Fruit fly (Drosophila melanogaster) whole organism, embryonic: ENCODE measurements around the gene Zip89B.

Experiments
- ATbp ChIP-seq: fragments of 200-800 bp; sonication (Bioruptor generic); optimal IDR thresholded peaks from 2 replicates; lab custom pipeline; 2017; ENCODE audit warnings: missing biosample characterization, mild to moderate bottlenecking, missing genetic modification characterization, missing genetic modification reagents
- Adf1 ChIP-seq: fragments of 200-800 bp; sonication (Bioruptor generic); IDR thresholded peaks from 2 replicates; pipeline ENCODE4 v1.3.6; 2022; ENCODE audit warnings: missing biosample characterization, missing genetic modification characterization
- Atf3 ChIP-seq: fragments of 200-800 bp; sonication (Bioruptor generic); optimal IDR thresholded peaks from 3 replicates; lab custom pipeline; 2016; ENCODE audit warnings: missing biosample characterization, missing genetic modification characterization
- Bgb ChIP-seq: fragments of 200-800 bp; sonication (Bioruptor generic); IDR thresholded peaks from 2 replicates; pipeline ENCODE4 v1.3.6; 2022; ENCODE audit warnings: missing biosample characterization, missing genetic modification characterization; ENCODE audit not compliant: partially characterized antibody
- CG10274 ChIP-seq: fragments of 200-800 bp; sonication (Bioruptor generic); optimal IDR thresholded peaks from 3 replicates; lab custom pipeline; 2017; ENCODE audit warnings: missing biosample characterization, mild to moderate bottlenecking, missing genetic modification characterization
- CG11093 ChIP-seq: fragments of 200-800 bp; sonication (Bioruptor generic); IDR thresholded peaks from 3 replicates; pipeline ENCODE4 v1.3.6; 2022; ENCODE audit warnings: missing biosample characterization, missing genetic modification characterization
- CG14014 ChIP-seq: fragments of 200-800 bp; sonication (Bioruptor generic); IDR thresholded peaks from 2 replicates; pipeline ENCODE4 v1.3.6; 2022; ENCODE audit warnings: missing biosample characterization, missing genetic modification characterization
- CG15269 ChIP-seq: fragments of 200-800 bp; sonication (Bioruptor generic); optimal IDR thresholded peaks from 2 replicates; lab custom pipeline; 2018; ENCODE audit warnings: missing biosample characterization, mild to moderate bottlenecking, missing genetic modification characterization, moderate library complexity
- CG17385 ChIP-seq: fragments of 200-800 bp; sonication (Bioruptor generic); optimal IDR thresholded peaks from 3 replicates; lab custom pipeline; 2018; ENCODE audit warnings: missing biosample characterization, mild to moderate bottlenecking, missing genetic modification characterization
- CG17829 ChIP-seq: fragments of 200-800 bp; optimal IDR thresholded peaks from 2 replicates; lab custom pipeline; 2019; ENCODE audit warnings: missing biosample characterization, mild to moderate bottlenecking, missing genetic modification characterization, moderate library complexity
- CG30431 ChIP-seq: fragments of 200-800 bp; sonication (Bioruptor generic); optimal IDR thresholded peaks from 2 replicates; lab custom pipeline; 2017; ENCODE audit warnings: missing biosample characterization, missing genetic modification characterization
- CG31224 ChIP-seq: fragments of 200-800 bp; sonication (Bioruptor generic); IDR thresholded peaks from 2 replicates; pipeline ENCODE4 v1.3.6; 2022; ENCODE audit warnings: missing biosample characterization, missing genetic modification characterization
- CG34224 ChIP-seq: fragments of 200-800 bp; sonication (Bioruptor generic); IDR thresholded peaks from 3 replicates; pipeline ENCODE4 v1.3.6; 2022; ENCODE audit warnings: missing biosample characterization, missing genetic modification characterization; ENCODE audit not compliant: partially characterized antibody
- CG4282 ChIP-seq: fragments of 200-800 bp; sonication (Bioruptor generic); optimal IDR thresholded peaks from 2 replicates; lab custom pipeline; 2016; ENCODE audit warnings: missing biosample characterization, missing genetic modification characterization
- CG7839 ChIP-seq: fragments of 200-800 bp; sonication (Bioruptor generic); optimal IDR thresholded peaks from 3 replicates; lab custom pipeline; 2018; ENCODE audit warnings: missing biosample characterization, mild to moderate bottlenecking, missing genetic modification characterization, moderate library complexity
- CHES-1-like ChIP-seq: fragments of 200-800 bp; sonication (Bioruptor generic); optimal IDR thresholded peaks from 2 replicates; lab custom pipeline; 2016; ENCODE audit warnings: missing biosample characterization, missing genetic modification characterization
- Deaf1 ChIP-seq: fragments of 200-800 bp; optimal IDR thresholded peaks from 3 replicates; lab custom pipeline; 2019; ENCODE audit warnings: missing biosample characterization, mild to moderate bottlenecking, missing genetic modification characterization, moderate library complexity
- Doc3 ChIP-seq: fragments of 200-800 bp; sonication (Bioruptor generic); IDR thresholded peaks from 3 replicates; pipeline ENCODE4 v1.3.6; 2022; ENCODE audit warnings: missing biosample characterization, missing genetic modification characterization; ENCODE audit not compliant: partially characterized antibody
- ERR ChIP-seq: fragments of 200-800 bp; sonication (Bioruptor generic); optimal IDR thresholded peaks from 2 replicates; lab custom pipeline; 2016; ENCODE audit warnings: missing biosample characterization, missing genetic modification characterization
- HLHmδ ChIP-seq: fragments of 200-800 bp; sonication (Bioruptor generic); optimal IDR thresholded peaks from 2 replicates; lab custom pipeline; 2018; ENCODE audit warnings: missing biosample characterization, mild to moderate bottlenecking, missing genetic modification characterization, moderate library complexity
- Lhr ChIP-seq: fragments of 200-800 bp; sonication (Bioruptor generic); optimal IDR thresholded peaks from 3 replicates; lab custom pipeline; 2017; ENCODE audit warnings: mild to moderate bottlenecking, missing biosample characterization, missing genetic modification reagents, missing genetic modification characterization
- NK7.1 ChIP-seq: fragments of 200-800 bp; sonication (Bioruptor generic); optimal IDR thresholded peaks from 3 replicates; lab custom pipeline; 2016; ENCODE audit warnings: missing biosample characterization, missing genetic modification characterization
- Sox102F ChIP-seq: fragments of 200-800 bp; sonication (Bioruptor generic); optimal IDR thresholded peaks from 2 replicates; lab custom pipeline; 2018; ENCODE audit warnings: missing biosample characterization, mild to moderate bottlenecking, missing genetic modification characterization, moderate library complexity
- Stat92E ChIP-seq, 3 experiments: fragments of >200 bp in 2 of 3; fragments of 200-800 bp in 1 of 3; sonication (Bioruptor generic) in 1 of 3; optimal IDR thresholded peaks; 2 replicates each; lab custom pipeline; 2017 to 2019; ENCODE audit warnings: missing biosample characterization in 3 of 3, missing genetic modification characterization in 3 of 3, mild to moderate bottlenecking in 1 of 3, moderate library complexity in 1 of 3
- ara ChIP-seq: fragments of 200-800 bp; sonication (Bioruptor generic); IDR thresholded peaks from 2 replicates; pipeline ENCODE4 v1.3.6; 2022; ENCODE audit warnings: missing biosample characterization, missing genetic modification characterization
- bbx ChIP-seq: fragments of 200-800 bp; sonication (Bioruptor generic); IDR thresholded peaks from 2 replicates; pipeline ENCODE4 v1.3.6; 2022; ENCODE audit warnings: missing biosample characterization, missing genetic modification characterization; ENCODE audit not compliant: partially characterized antibody
- btn ChIP-seq: fragments of 200-800 bp; sonication (Bioruptor generic); optimal IDR thresholded peaks from 2 replicates; lab custom pipeline; 2016; ENCODE audit warnings: missing biosample characterization, missing genetic modification characterization
- caup ChIP-seq: fragments of 200-800 bp; sonication (Bioruptor generic); optimal IDR thresholded peaks from 3 replicates; lab custom pipeline; 2017; ENCODE audit warnings: missing biosample characterization, mild to moderate bottlenecking, missing genetic modification characterization, moderate library complexity; ENCODE audit not compliant: severe bottlenecking
- chif ChIP-seq, 2 experiments: fragments of 200-800 bp; sonication (Bioruptor generic); optimal IDR thresholded peaks; 3 replicates each; lab custom pipeline; 2016; ENCODE audit warnings: missing biosample characterization in 2 of 2, missing genetic modification characterization in 2 of 2
- chn ChIP-seq: fragments of 200-800 bp; sonication (Bioruptor generic); optimal IDR thresholded peaks from 2 replicates; lab custom pipeline; 2016; ENCODE audit warnings: missing biosample characterization, missing genetic modification characterization
- ewg ChIP-seq: fragments of 200-800 bp; sonication (Bioruptor generic); optimal IDR thresholded peaks from 3 replicates; lab custom pipeline; 2017; ENCODE audit warnings: mild to moderate bottlenecking, missing biosample characterization, missing genetic modification reagents, missing genetic modification characterization
- grau ChIP-seq: fragments of 200-800 bp; optimal IDR thresholded peaks from 3 replicates; lab custom pipeline; 2019; ENCODE audit warnings: missing biosample characterization, mild to moderate bottlenecking, missing genetic modification characterization, moderate library complexity
- gt ChIP-seq: fragments of 200-800 bp; sonication (Bioruptor generic); IDR thresholded peaks from 2 replicates; pipeline ENCODE4 v1.3.6; 2022; ENCODE audit warnings: missing biosample characterization, missing genetic modification characterization
- her ChIP-seq: fragments of 200-800 bp; sonication (Bioruptor generic); optimal IDR thresholded peaks from 2 replicates; lab custom pipeline; 2016; ENCODE audit warnings: missing biosample characterization, missing genetic modification characterization
- insv ChIP-seq, 2 experiments: fragments of 200-800 bp; sonication (Bioruptor generic); optimal IDR thresholded peaks; 3 replicates each; lab custom pipeline; 2016 to 2018; ENCODE audit warnings: missing biosample characterization in 2 of 2, missing genetic modification characterization in 2 of 2
- inv ChIP-seq: fragments of 200-800 bp; sonication (Bioruptor generic); IDR thresholded peaks from 2 replicates; pipeline ENCODE4 v1.3.6; 2022; ENCODE audit warnings: missing biosample characterization, missing genetic modification characterization; ENCODE audit not compliant: partially characterized antibody
- lilli ChIP-seq: fragments of 200-800 bp; sonication (Bioruptor generic); optimal IDR thresholded peaks from 3 replicates; lab custom pipeline; 2016; ENCODE audit warnings: missing biosample characterization, missing genetic modification characterization
- onecut ChIP-seq: fragments of 200-800 bp; sonication (Bioruptor generic); IDR thresholded peaks from 2 replicates; pipeline ENCODE4 v1.3.6; 2022; ENCODE audit warnings: missing biosample characterization, missing genetic modification characterization
- pfk ChIP-seq: fragments of 200-800 bp; sonication (Bioruptor generic); optimal IDR thresholded peaks from 2 replicates; lab custom pipeline; 2018; ENCODE audit warnings: missing biosample characterization, mild to moderate bottlenecking, missing genetic modification characterization, moderate library complexity
- pho ChIP-seq: fragments of 200-800 bp; sonication (Bioruptor generic); optimal IDR thresholded peaks from 2 replicates; lab custom pipeline; 2016; ENCODE audit warnings: missing biosample characterization, missing genetic modification characterization
- pita ChIP-seq: fragments of 200-800 bp; sonication (Bioruptor generic); optimal IDR thresholded peaks from 2 replicates; lab custom pipeline; 2017; ENCODE audit warnings: missing biosample characterization, mild to moderate bottlenecking, missing genetic modification characterization
- salm ChIP-seq: fragments of 200-800 bp; sonication (Bioruptor generic); optimal IDR thresholded peaks from 2 replicates; lab custom pipeline; 2018; ENCODE audit warnings: missing biosample characterization, mild to moderate bottlenecking, missing genetic modification characterization
- tgo ChIP-seq: fragments of 200-800 bp; sonication (Bioruptor generic); IDR thresholded peaks from 3 replicates; pipeline ENCODE4 v1.3.6; 2022; ENCODE audit warnings: missing biosample characterization, missing genetic modification characterization
- tll ChIP-seq, 2 experiments: fragments of 200-800 bp in 1 of 2; fragments of >200 bp in 1 of 2; sonication (Bioruptor generic) in 1 of 2; optimal IDR thresholded peaks; 2 replicates each; lab custom pipeline; 2017 to 2019; ENCODE audit warnings: missing biosample characterization in 2 of 2, missing genetic modification characterization in 2 of 2, mild to moderate bottlenecking in 1 of 2, moderate library complexity in 1 of 2
- trem ChIP-seq: fragments of 200-800 bp; optimal IDR thresholded peaks from 3 replicates; lab custom pipeline; 2019; ENCODE audit warnings: missing biosample characterization, mild to moderate bottlenecking, missing genetic modification characterization, moderate library complexity
- ttk ChIP-seq: fragments of 200-800 bp; sonication (Bioruptor generic); IDR thresholded peaks from 2 replicates; pipeline ENCODE4 v2.1.2; 2022; ENCODE audit warnings: missing biosample characterization, missing genetic modification characterization

Gene Zip89B

dm6 chr3R:16280003-16280998 lies 25.3 kb upstream of the Zip89B start (continued):
- peak; percentile 98 for TF ChIP-seq CG31224
- TF ChIP-seq gt: peak; percentile 99
- peak; percentile 98 for TF ChIP-seq onecut (GFP tag; lab: Robert Waterston, UW)
- peak; percentile 98 for TF ChIP-seq her (GFP tag; lab: Kevin White, UChicago)
- peak; percentile 98 for TF ChIP-seq btn
- TF ChIP-seq salm: peak; percentile 99
- peak; percentile 93 for TF ChIP-seq CG10274 (GFP tag; lab: Kevin White, UChicago)
- peak; percentile 98 for TF ChIP-seq ERR (GFP tag; lab: Kevin White, UChicago)
- TF ChIP-seq pho (GFP tag; lab: Kevin White, UChicago): peak; percentile 100
- TF ChIP-seq tgo: peak; percentile 99
- peak; percentile 98 for TF ChIP-seq CG14014 (GFP tag; lab: Robert Waterston, UW)
- TF ChIP-seq chn (GFP tag; lab: Kevin White, UChicago): peak; percentile 99
- TF ChIP-seq grau (tag; lab: Kevin White, UChicago): peak; percentile 99
- TF ChIP-seq HLHmδ: peak; percentile 27
- TF ChIP-seq pfk (GFP tag; lab: Kevin White, UChicago): peak; percentile 36
- TF ChIP-seq Stat92E (GFP tag; optimal IDR thresholded peaks at IDR 0.05; lab: Kevin White, UChicago): peak in 1 of 3 experiments; percentile 100
- TF ChIP-seq NK7.1 (GFP tag; lab: Kevin White, UChicago): peak; percentile 99
- peak; percentile 97 for TF ChIP-seq CG30431 (GFP tag; lab: Kevin White, UChicago)
- peak; percentile 59 to 83 for TF ChIP-seq insv (GFP tag; optimal IDR thresholded peaks at IDR 0.05; lab: Kevin White, UChicago)
- peak; percentile 99 for TF ChIP-seq lilli
- TF ChIP-seq Doc3 (GFP tag; lab: Robert Waterston, UW): 0 out of 3 replicates have a peak, but pooled peaks have one; percentile 26
- TF ChIP-seq trem (tag; lab: Kevin White, UChicago): peak; percentile 97
- TF ChIP-seq Adf1 (GFP tag; lab: Robert Waterston, UW): peak; percentile 94
- TF ChIP-seq bbx (GFP tag; lab: Robert Waterston, UW): no peak; the same call in 1 of the 2 replicates
- TF ChIP-seq CG17829 (tag; lab: Kevin White, UChicago): peak; percentile 100
- peak; percentile 97 for TF ChIP-seq ewg (GFP tag; lab: Kevin White, UChicago)
- TF ChIP-seq caup (GFP tag; lab: Kevin White, UChicago): peak; percentile 99
- TF ChIP-seq Bgb (GFP tag; lab: Robert Waterston, UW): peak; percentile 50; the same call in 1 of the 2 replicates
- TF ChIP-seq CG17385: peak; percentile 99
- TF ChIP-seq ttk: peak; percentile 99
- TF ChIP-seq CG15269 (tag; lab: Kevin White, UChicago): peak; percentile 100
- peak; percentile 22; the same call in 1 of the 3 replicates for TF ChIP-seq CG34224 (GFP tag; lab: Robert Waterston, UW)
- TF ChIP-seq Atf3 (GFP tag; lab: Kevin White, UChicago): peak; percentile 99
- peak; percentile 99 for TF ChIP-seq CG4282 (GFP tag; lab: Kevin White, UChicago)
- TF ChIP-seq ATbp: peak; percentile 99
- TF ChIP-seq pita: no peak
- no peak for TF ChIP-seq inv (GFP tag; lab: Robert Waterston, UW)
- TF ChIP-seq chif (GFP tag; optimal IDR thresholded peaks at IDR 0.05; lab: Kevin White, UChicago): peak; percentile 99 to 100
- TF ChIP-seq CG7839: peak; percentile 100
- TF ChIP-seq CHES-1-like (GFP tag; lab: Kevin White, UChicago): peak; percentile 100
- peak; percentile 100 for TF ChIP-seq Sox102F (GFP tag; lab: Kevin White, UChicago)
- peak; percentile 98 for TF ChIP-seq Lhr
- peak; percentile 99 for TF ChIP-seq ara
- TF ChIP-seq Deaf1 (tag; lab: Kevin White, UChicago): peak; percentile 91
- TF ChIP-seq tll (GFP tag; optimal IDR thresholded peaks at IDR 0.05; lab: Kevin White, UChicago): peak in 1 of 2 experiments; percentile 89
- TF ChIP-seq CG11093 (GFP tag; lab: Robert Waterston, UW): peak; percentile 98
